Fruit fly (Drosophila melanogaster) whole organism, adult: ENCODE data around the gene baf.

Experiments
- CG11617 ChIP-seq: fragments of 200-800 bp; sonication (Bioruptor generic); optimal IDR thresholded peaks from 2 replicates; lab custom pipeline; 2017; ENCODE audit warnings: mild to moderate bottlenecking, missing biosample characterization, missing genetic modification reagents, missing genetic modification characterization
- CG12768 ChIP-seq: fragments of 200-800 bp; sonication (Bioruptor generic); optimal IDR thresholded peaks from 2 replicates; lab custom pipeline; 2017; ENCODE audit warnings: missing biosample characterization, missing genetic modification characterization, mild to moderate bottlenecking, moderate library complexity, missing genetic modification reagents
- CG14711 ChIP-seq: fragments of 200-800 bp; sonication (Bioruptor generic); optimal IDR thresholded peaks from 2 replicates; lab custom pipeline; 2018; ENCODE audit warnings: missing biosample characterization, mild to moderate bottlenecking, missing genetic modification characterization, moderate library complexity
- CG1620 ChIP-seq: fragments of 200-800 bp; sonication (Bioruptor generic); optimal IDR thresholded peaks from 2 replicates; lab custom pipeline; 2016; ENCODE audit warnings: missing biosample characterization, missing genetic modification characterization
- CG33017 ChIP-seq: fragments of 200-800 bp; sonication (Bioruptor generic); optimal IDR thresholded peaks from 2 replicates; lab custom pipeline; 2018; ENCODE audit warnings: missing biosample characterization, mild to moderate bottlenecking, missing genetic modification characterization, moderate library complexity
- CG5204 ChIP-seq: fragments of 200-800 bp; sonication (Bioruptor generic); optimal IDR thresholded peaks from 2 replicates; lab custom pipeline; 2016; ENCODE audit warnings: missing biosample characterization, missing genetic modification characterization
- CG7045 ChIP-seq: fragments of 200-800 bp; sonication (Bioruptor generic); optimal IDR thresholded peaks from 2 replicates; lab custom pipeline; 2017; ENCODE audit warnings: missing biosample characterization, mild to moderate bottlenecking, missing genetic modification characterization
- CG7101 ChIP-seq: fragments of 200-800 bp; sonication (Bioruptor generic); optimal IDR thresholded peaks from 2 replicates; lab custom pipeline; 2018; ENCODE audit warnings: missing biosample characterization, mild to moderate bottlenecking, missing genetic modification characterization, moderate library complexity
- Clk ChIP-seq: fragments of 200-800 bp; sonication (Bioruptor generic); optimal IDR thresholded peaks from 2 replicates; lab custom pipeline; 2017; ENCODE audit warnings: missing biosample characterization, missing genetic modification characterization
- Crg-1 ChIP-seq: fragments of 200-800 bp; sonication (Bioruptor generic); optimal IDR thresholded peaks from 2 replicates; lab custom pipeline; 2016; ENCODE audit warnings: missing biosample characterization, missing genetic modification characterization
- Hr96 ChIP-seq: fragments of 200-800 bp; sonication (Bioruptor generic); optimal IDR thresholded peaks from 2 replicates; lab custom pipeline; 2016; ENCODE audit warnings: missing biosample characterization, missing genetic modification characterization
- Mnt ChIP-seq: fragments of 200-800 bp; sonication (Bioruptor generic); optimal IDR thresholded peaks from 2 replicates; lab custom pipeline; 2016; ENCODE audit warnings: missing biosample characterization, mild to moderate bottlenecking, missing genetic modification characterization
- bab1 ChIP-seq: fragments of 200-800 bp; sonication (Bioruptor generic); optimal IDR thresholded peaks from 3 replicates; lab custom pipeline; 2019; ENCODE audit warnings: missing biosample characterization, mild to moderate bottlenecking, missing genetic modification characterization, moderate library complexity
- cic ChIP-seq: fragments of 200-800 bp; sonication (Bioruptor generic); optimal IDR thresholded peaks from 2 replicates; lab custom pipeline; 2017; ENCODE audit warnings: missing biosample characterization, mild to moderate bottlenecking, missing genetic modification characterization, moderate library complexity
- cnc ChIP-seq, 2 experiments: fragments of >200 bp; optimal IDR thresholded peaks; 2 replicates each; lab custom pipeline; 2017
- kay ChIP-seq: fragments of 200-800 bp; sonication (Bioruptor generic); peaks from one replicate; lab custom pipeline; 2016; ENCODE audit warnings: missing biosample characterization, missing genetic modification characterization, borderline replicate concordance
- ovo ChIP-seq: fragments of 200-800 bp; sonication (Bioruptor generic); optimal IDR thresholded peaks from 2 replicates; lab custom pipeline; 2016; ENCODE audit warnings: missing biosample characterization, missing genetic modification characterization
- pad ChIP-seq: fragments of 200-800 bp; sonication (Bioruptor generic); optimal IDR thresholded peaks from 3 replicates; lab custom pipeline; 2017; ENCODE audit warnings: missing biosample characterization, missing genetic modification characterization, mild to moderate bottlenecking, moderate library complexity, missing genetic modification reagents
- tj ChIP-seq: fragments of 200-800 bp; sonication (Bioruptor generic); optimal IDR thresholded peaks from 3 replicates; lab custom pipeline; 2017; ENCODE audit warnings: missing biosample characterization, mild to moderate bottlenecking, missing genetic modification characterization, moderate library complexity
- toe ChIP-seq: fragments of 200-800 bp; sonication (Bioruptor generic); optimal IDR thresholded peaks from 2 replicates; lab custom pipeline; 2016; ENCODE audit warnings: missing biosample characterization, missing genetic modification characterization

baf gene

DNA sequence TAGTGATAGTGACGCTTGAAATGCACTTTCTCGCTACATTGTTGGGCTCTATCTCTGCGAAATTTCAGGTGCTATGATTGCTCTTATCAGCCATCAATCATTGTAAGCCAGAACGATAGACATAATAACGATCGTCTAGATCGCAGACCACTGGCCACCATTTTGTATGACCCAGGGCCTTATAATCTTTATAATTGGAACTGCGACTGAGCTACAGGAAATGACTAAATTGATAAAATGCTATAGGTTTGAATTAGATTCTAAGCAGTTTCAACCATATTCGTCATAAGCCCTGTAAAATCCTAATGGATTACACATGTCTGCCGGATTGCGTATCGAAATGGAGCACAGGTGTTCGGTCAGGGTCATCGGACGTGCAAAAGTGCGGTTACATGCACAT lies 39.4 kb upstream of the baf start:
- no peak for TF ChIP-seq kay (GFP tag; lab: Kevin White, UChicago)
- no peak for TF ChIP-seq pad (GFP tag; lab: Kevin White, UChicago)
- no peak for TF ChIP-seq CG12768 (GFP tag; lab: Kevin White, UChicago)
- no peak for TF ChIP-seq Crg-1 (GFP tag; lab: Kevin White, UChicago)
- TF ChIP-seq CG7101 (tag; lab: Kevin White, UChicago) = peak; percentile 20
- no peak for TF ChIP-seq CG7045
- TF ChIP-seq Mnt (GFP tag; lab: Kevin White, UChicago) = peak; percentile 1
- TF ChIP-seq CG14711 (tag; lab: Kevin White, UChicago) = no peak
- peak; percentile 62 for TF ChIP-seq cic (GFP tag; lab: Kevin White, UChicago)
- TF ChIP-seq cnc (optimal IDR thresholded peaks at IDR 0.05; lab: Kevin White, UChicago) = no peak
- no peak for TF ChIP-seq toe (GFP tag; lab: Kevin White, UChicago)
- TF ChIP-seq tj (GFP tag; lab: Kevin White, UChicago) = no peak

DNA sequence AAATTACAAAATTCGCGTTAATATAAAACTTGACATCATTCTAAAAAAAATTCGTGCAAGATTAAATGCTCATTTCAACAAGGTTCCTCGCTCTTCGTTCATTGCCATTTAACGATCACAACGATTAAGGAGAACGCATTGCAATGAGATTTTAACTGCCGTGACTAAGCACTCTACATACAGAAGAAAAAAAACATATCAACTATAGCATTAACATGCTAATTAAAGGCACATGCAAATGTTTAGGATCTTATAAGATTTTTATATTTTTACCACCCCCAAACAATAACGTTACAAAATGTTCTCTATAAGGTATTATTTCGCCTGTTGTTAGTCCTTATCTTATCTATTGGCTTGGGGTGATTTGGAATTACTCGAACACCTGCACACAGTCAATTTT lies 38.5 kb upstream of the baf start:
- TF ChIP-seq CG33017 (tag; lab: Kevin White, UChicago) (no peak), cnc (optimal IDR thresholded peaks at IDR 0.05; lab: Kevin White, UChicago) (peak in 1 of 2 experiments; percentile 62), Crg-1 (GFP tag; lab: Kevin White, UChicago) (no peak), CG7045 (no peak), kay (GFP tag; lab: Kevin White, UChicago) (no peak), Clk (no peak)

DNA sequence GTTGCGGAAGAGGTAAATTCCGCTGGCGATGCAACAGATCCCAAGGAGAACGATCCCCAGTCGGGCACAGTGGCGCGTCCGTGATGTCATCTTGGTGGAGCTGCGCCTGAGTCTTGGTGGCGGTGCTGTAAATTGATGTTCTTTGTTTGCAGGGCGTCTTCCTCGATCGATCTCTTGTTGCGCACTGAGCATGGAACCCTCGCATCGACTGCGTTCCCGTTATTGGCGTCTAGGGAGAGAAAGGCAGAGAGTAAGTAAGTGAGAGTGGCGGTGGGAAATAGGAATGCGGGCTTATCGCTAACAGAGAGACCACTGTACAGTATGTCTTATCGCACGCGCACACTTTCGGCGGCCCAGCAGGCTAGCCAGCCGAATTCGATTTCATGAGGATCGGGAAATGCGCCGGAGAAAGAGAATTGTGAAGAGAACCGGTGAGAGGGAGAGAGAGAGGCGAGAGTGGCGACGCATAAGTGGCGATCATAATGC lies 37.8 kb upstream of the baf start:
- TF ChIP-seq ovo (GFP tag; lab: Kevin White, UChicago) (peak; percentile 80), CG7101 (tag; lab: Kevin White, UChicago) (no peak), cic (GFP tag; lab: Kevin White, UChicago) (peak; percentile 27), toe (GFP tag; lab: Kevin White, UChicago) (no peak), CG12768 (GFP tag; lab: Kevin White, UChicago) (no peak), CG1620 (GFP tag; lab: Kevin White, UChicago) (no peak), tj (GFP tag; lab: Kevin White, UChicago) (no peak), kay (GFP tag; lab: Kevin White, UChicago) (no peak), Hr96 (no peak), Mnt (GFP tag; lab: Kevin White, UChicago) (peak; percentile 61), CG5204 (GFP tag; lab: Kevin White, UChicago) (no peak), bab1 (GFP tag; lab: Kevin White, UChicago) (no peak), CG33017 (tag; lab: Kevin White, UChicago) (no peak)

DNA sequence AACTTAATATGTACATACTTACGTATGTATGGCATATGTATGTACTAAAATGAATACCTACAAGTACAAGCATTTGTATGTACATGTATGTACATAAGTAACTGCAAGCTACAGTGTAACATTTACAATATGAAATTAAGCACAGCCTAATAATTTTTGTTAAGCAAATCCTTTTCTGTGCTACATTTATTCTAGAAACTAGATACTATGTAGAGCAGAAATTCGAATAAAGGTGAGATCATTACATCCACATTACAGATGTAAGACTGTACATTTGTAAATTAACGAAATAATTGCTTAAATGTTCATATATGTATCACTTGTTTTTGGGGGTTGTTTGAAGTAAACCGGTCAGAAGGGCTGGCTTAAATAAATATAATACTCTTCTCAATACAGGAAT lies 37.3 kb upstream of the baf start:
- peak; percentile 33 for TF ChIP-seq bab1 (GFP tag; lab: Kevin White, UChicago)
- peak; percentile 71 for TF ChIP-seq CG33017 (tag; lab: Kevin White, UChicago)
- peak; percentile 74 for TF ChIP-seq CG7101 (tag; lab: Kevin White, UChicago)
- no peak for TF ChIP-seq Mnt (GFP tag; lab: Kevin White, UChicago)
- peak; percentile 51 for TF ChIP-seq CG14711 (tag; lab: Kevin White, UChicago)

DNA sequence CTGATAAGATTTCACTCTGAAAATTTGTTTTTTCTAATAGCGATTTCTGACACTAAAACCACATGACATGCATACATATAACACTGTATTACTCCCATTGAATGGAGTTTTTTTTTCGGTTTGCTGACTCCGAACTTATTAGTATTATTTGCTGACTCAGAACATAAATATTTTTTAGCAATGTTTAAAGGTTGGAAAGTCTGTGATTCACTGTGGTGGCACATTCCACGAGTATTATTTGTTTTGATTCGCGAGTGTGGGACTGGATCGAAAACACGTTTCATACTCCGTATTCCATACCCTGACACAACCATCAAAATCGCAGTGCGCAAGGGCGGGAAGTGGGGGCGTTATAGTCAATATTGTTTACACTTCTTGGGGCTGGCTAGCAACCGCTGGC lies 36.6 kb upstream of the baf start:
- TF ChIP-seq CG33017 (tag; lab: Kevin White, UChicago) (no peak), toe (GFP tag; lab: Kevin White, UChicago) (no peak), tj (GFP tag; lab: Kevin White, UChicago) (peak; percentile 96), kay (GFP tag; lab: Kevin White, UChicago) (peak; percentile 90), CG1620 (GFP tag; lab: Kevin White, UChicago) (no peak), Mnt (GFP tag; lab: Kevin White, UChicago) (no peak)

DNA sequence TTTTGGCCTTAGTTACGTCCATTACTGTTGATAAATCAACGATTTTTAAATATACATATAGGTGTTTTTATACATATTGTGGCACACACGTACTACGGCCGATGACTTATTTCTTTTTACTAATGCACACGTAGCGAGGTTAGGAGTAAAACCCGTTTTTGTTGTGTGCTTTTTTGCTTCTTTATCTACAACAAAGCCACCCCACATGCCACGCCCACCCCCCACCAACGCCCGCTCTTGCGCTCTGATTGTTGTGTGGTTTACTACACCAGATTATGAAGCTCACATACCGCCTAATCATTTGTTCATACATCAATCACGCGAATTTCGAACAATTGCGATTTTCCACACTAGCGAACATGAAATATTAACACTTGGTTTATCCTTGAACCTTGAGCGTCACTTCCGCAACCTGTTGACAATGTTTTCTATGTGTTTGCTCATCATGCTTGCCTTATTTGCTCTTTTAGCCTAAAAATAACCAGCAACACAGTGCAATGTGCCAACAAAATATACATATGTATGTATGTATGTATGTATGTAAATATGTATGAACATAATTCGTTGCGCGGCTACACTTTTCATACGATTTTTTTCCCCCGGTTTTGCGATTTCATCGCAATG lies 36.1 kb upstream of the baf start:
- no peak for TF ChIP-seq CG12768 (GFP tag; lab: Kevin White, UChicago)
- TF ChIP-seq kay (GFP tag; lab: Kevin White, UChicago) = peak; percentile 26
- peak; percentile 90 for TF ChIP-seq cic (GFP tag; lab: Kevin White, UChicago)

DNA sequence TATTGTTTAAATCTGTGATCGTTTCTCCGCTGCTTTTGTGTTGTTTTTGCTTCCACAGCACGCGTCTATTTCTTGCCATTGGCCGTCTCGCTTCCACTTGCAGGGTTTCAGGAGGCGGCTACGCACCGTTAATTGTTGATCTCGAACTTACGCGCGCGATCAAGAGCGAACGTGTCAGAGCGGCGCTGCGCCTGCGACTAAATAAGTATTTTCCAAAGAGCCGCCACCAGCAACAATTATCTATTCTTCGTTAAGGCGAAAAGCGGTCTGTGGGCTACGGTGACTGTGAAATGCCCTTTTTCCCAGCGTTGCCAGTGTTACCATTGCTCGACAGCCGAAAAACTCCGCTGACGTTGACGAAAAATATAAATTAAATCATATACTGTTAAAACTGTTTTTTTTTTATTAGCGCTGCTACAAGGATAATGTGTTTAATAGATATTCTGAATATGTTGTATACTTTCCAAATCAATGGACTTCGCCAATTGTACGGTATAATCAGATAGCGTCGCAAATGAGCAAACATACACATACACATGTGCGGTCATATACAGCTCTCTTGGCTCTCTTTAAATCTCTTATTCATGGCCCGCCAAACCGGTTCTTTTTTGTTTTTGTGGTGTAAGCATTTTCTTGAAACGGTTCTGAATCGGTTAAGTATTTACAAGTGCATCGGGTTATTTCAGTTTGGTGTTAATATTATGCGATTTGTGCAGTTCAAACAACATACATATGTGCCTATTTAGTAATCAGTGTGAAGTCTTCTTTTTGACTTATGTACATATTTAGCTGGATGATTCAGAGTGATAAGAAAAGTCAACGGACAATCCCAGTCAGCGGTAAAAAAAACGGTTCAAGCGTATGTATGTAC lies 35.0 kb upstream of the baf start, which contains the start of gene pes:
pes (minus strand) TSS at position 201 of the 871 bp plus-strand sequence.
- peak; percentile 94 for TF ChIP-seq CG12768 (GFP tag; lab: Kevin White, UChicago)
- peak; percentile 94 for TF ChIP-seq bab1 (GFP tag; lab: Kevin White, UChicago)
- peak; percentile 83 for TF ChIP-seq Mnt (GFP tag; lab: Kevin White, UChicago)
- TF ChIP-seq CG7101 (tag; lab: Kevin White, UChicago) = no peak
- peak; percentile 86 for TF ChIP-seq cic (GFP tag; lab: Kevin White, UChicago)
- TF ChIP-seq tj (GFP tag; lab: Kevin White, UChicago) = no peak
- peak; percentile 91 for TF ChIP-seq CG7045
- TF ChIP-seq Hr96 = peak; percentile 92
- peak; percentile 94 for TF ChIP-seq CG11617 (GFP tag; lab: Kevin White, UChicago)
- TF ChIP-seq CG14711 (tag; lab: Kevin White, UChicago) = peak; percentile 85
- no peak for TF ChIP-seq kay (GFP tag; lab: Kevin White, UChicago)
- TF ChIP-seq CG33017 (tag; lab: Kevin White, UChicago) = no peak
- peak; percentile 77 for TF ChIP-seq ovo (GFP tag; lab: Kevin White, UChicago)
- peak; percentile 69 for TF ChIP-seq CG1620 (GFP tag; lab: Kevin White, UChicago)
- peak; percentile 93 for TF ChIP-seq toe (GFP tag; lab: Kevin White, UChicago)
- peak; percentile 88 for TF ChIP-seq Clk
- peak; percentile 86 for TF ChIP-seq pad (GFP tag; lab: Kevin White, UChicago)
- no peak for TF ChIP-seq CG5204 (GFP tag; lab: Kevin White, UChicago)
- no peak for TF ChIP-seq cnc (optimal IDR thresholded peaks at IDR 0.05; lab: Kevin White, UChicago)
- TF ChIP-seq Crg-1 (GFP tag; lab: Kevin White, UChicago) = no peak
